Worm (Caenorhabditis elegans): ENCODE measurements around the gene pes-4.

- TF ChIP-seq med-1 (GFP tag; optimal IDR thresholded peaks at IDR 0.05; ENCODE audit: insufficient read depth) (no peak), flt-1 (GFP tag; IDR thresholded peaks at IDR 0.05) (no peak), klf-2 (GFP tag; conservative IDR thresholded peaks at IDR 0.05) (no peak), ztf-29 (GFP tag; IDR thresholded peaks at IDR 0.05) (no peak), ztf-23 (GFP tag; IDR thresholded peaks at IDR 0.05) (no peak), cog-1 (tag; optimal IDR thresholded peaks at IDR 0.05) (no peak), tab-1 (GFP tag; IDR thresholded peaks at IDR 0.05) (no peak), ref-1 (GFP tag; conservative IDR thresholded peaks at IDR 0.05) (no peak), T22C8.4 (GFP tag; IDR thresholded peaks at IDR 0.05) (no peak)
Observed at ce11 chrIII:1269156-1269555, 39.1 kb upstream of the pes-4 start, which contains the start of gene fbxa-32.

Measured in whole organism, midembryonic.